Worm (Caenorhabditis elegans) whole organism, late embryonic: ENCODE measurements around the gene nbs-1.

Source experiments
- F13H6.1 ChIP-seq: sonication (generic microtip); optimal IDR thresholded peaks from 2 replicates; lab custom pipeline; 2016; ENCODE audit warnings: missing genetic modification characterization, missing compliant biosample characterization
- K09A11.1 ChIP-seq: sonication (generic microtip); optimal IDR thresholded peaks from 2 replicates; lab custom pipeline; 2017; ENCODE audit warnings: antibody characterized with exemption, mild to moderate bottlenecking, missing genetic modification characterization, missing compliant biosample characterization; ENCODE audit not compliant: insufficient read depth
- ceh-22 ChIP-seq: sonication (generic microtip); optimal IDR thresholded peaks from 2 replicates; lab custom pipeline; 2017; ENCODE audit warnings: missing biosample characterization, missing genetic modification characterization
- ceh-9 ChIP-seq: sonication (generic microtip); optimal IDR thresholded peaks from 2 replicates; lab custom pipeline; 2016; ENCODE audit warnings: mild to moderate bottlenecking, missing genetic modification characterization, inconsistent platforms, missing compliant biosample characterization
- che-1 ChIP-seq: sonication (generic microtip); optimal IDR thresholded peaks from 2 replicates; lab custom pipeline; 2016; ENCODE audit warnings: mild to moderate bottlenecking, missing genetic modification characterization, missing compliant biosample characterization
- fkh-10 ChIP-seq: fragments of 150-350 bp; optimal IDR thresholded peaks from 2 replicates; lab custom pipeline; 2014; ENCODE audit warnings: missing biosample characterization, missing genetic modification reagents, missing genetic modification characterization
- nhr-11 ChIP-seq: fragments of 150-350 bp; optimal IDR thresholded peaks from 2 replicates; lab custom pipeline; 2014; ENCODE audit warnings: missing biosample characterization, missing genetic modification characterization
- pat-9 ChIP-seq: fragments of 200-800 bp; sonication (Bioruptor generic); optimal IDR thresholded peaks from 2 replicates; lab custom pipeline; 2018; ENCODE audit warnings: mild to moderate bottlenecking, missing genetic modification characterization, moderate library complexity, missing compliant biosample characterization
- syd-9 ChIP-seq: sonication (generic microtip); optimal IDR thresholded peaks from 2 replicates; lab custom pipeline; 2016; ENCODE audit warnings: mild to moderate bottlenecking, missing genetic modification characterization, moderate library complexity, missing compliant biosample characterization
- unc-3 ChIP-seq, 2 experiments: fragments of 200-800 bp in 1 of 2; sonication (Bioruptor generic) in 1 of 2; sonication (generic microtip) in 1 of 2; conservative IDR thresholded peaks in 1 of 2; optimal IDR thresholded peaks in 1 of 2; 2 replicates each; pipeline versions ENCODE4 v1.3.6 to Lab custom; 2016 to 2022; ENCODE audit warnings: missing compliant biosample characterization in 2 of 2, missing genetic modification characterization in 2 of 2, missing genetic modification reagents in 1 of 2
- unc-55 ChIP-seq: sonication (generic microtip); optimal IDR thresholded peaks from 2 replicates; lab custom pipeline; 2017; ENCODE audit warnings: missing biosample characterization, missing genetic modification reagents, missing genetic modification characterization
- zip-5 ChIP-seq: sonication (generic microtip); optimal IDR thresholded peaks from 2 replicates; lab custom pipeline; 2016; ENCODE audit warnings: missing genetic modification characterization, missing compliant biosample characterization

DNA sequence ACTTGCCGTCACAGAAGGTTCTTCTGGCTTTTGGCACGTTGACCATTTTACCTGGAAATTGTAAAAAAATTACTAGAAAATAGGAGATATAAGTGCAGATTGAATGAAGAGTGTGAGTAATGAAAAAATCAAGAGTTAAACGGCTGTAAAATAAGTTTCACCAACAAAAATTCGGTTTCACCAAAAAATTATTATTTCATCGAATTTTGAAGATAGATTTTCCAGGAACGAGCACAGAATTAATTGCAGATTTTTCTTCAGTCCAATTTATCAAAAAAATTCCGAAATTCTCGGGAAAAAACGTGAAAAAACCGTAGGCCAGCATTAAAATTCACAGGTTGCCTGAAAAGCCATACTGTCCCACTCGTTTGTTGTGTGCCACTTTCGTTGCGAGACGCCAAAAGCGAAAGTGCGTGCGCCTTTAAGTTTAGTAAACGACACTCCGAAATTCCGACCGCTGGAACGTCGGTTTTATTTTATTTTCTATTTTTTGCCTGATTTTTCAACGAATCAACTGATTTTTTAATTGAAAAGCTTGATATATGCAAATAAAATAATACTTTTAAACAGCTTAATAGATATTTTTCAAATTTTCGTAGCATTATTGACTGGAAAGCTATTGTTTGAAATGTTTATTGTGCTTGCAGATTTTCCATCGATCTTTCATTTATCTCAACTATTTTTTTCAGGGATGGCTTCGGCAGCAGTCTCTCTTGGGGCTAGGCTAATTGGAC, 1.0 kb upstream of the nbs-1 start, which contains the start of the genes rpl-36.A and nuo-1:
- TF ChIP-seq che-1 (tag; lab: Kevin White, UChicago) (no peak), zip-5 (no peak), fkh-10 (GFP tag; lab: Kevin White, UChicago) (no peak), unc-3 (GFP tag; conservative IDR thresholded peaks at IDR 0.05; lab: Robert Waterston, UW) (no peak), unc-3 (tag; optimal IDR thresholded peaks at IDR 0.05; lab: Kevin White, UChicago) (no peak), unc-55 (GFP tag; lab: Kevin White, UChicago) (peak; percentile 62), nhr-11 (tag; lab: Kevin White, UChicago) (no peak), pat-9 (no peak), syd-9 (tag; lab: Kevin White, UChicago) (no peak), K09A11.1 (no peak), F13H6.1 (tag; lab: Kevin White, UChicago) (no peak), ceh-9 (tag; lab: Kevin White, UChicago) (no peak), ceh-22 (tag; lab: Kevin White, UChicago) (no peak)
